Worm (Caenorhabditis elegans) whole organism, L1 larva: ENCODE data around the gene Y45F10D.7.

Experiments
- C04F5.9 ChIP-seq: sonication (generic microtip); optimal IDR thresholded peaks from 2 replicates; lab custom pipeline; 2016; ENCODE audit warnings: missing genetic modification characterization, missing compliant biosample characterization
- C16A3.4 ChIP-seq: fragments of 150-350 bp; optimal IDR thresholded peaks from 2 replicates; lab custom pipeline; 2014; ENCODE audit warnings: missing biosample characterization, missing genetic modification characterization
- F16B12.6 ChIP-seq: fragments of 150-350 bp; optimal IDR thresholded peaks from 2 replicates; lab custom pipeline; 2014; ENCODE audit warnings: missing biosample characterization, missing genetic modification characterization
- alr-1 ChIP-seq: fragments of 200-800 bp; sonication (Bioruptor generic); optimal IDR thresholded peaks from 2 replicates; lab custom pipeline; 2018; ENCODE audit warnings: borderline replicate concordance, mild to moderate bottlenecking, missing genetic modification characterization, missing compliant biosample characterization
- blmp-1 ChIP-seq: fragments of 150-350 bp; optimal IDR thresholded peaks from 2 replicates; lab custom pipeline; 2014; ENCODE audit warnings: missing biosample characterization, missing genetic modification characterization
- ceh-63 ChIP-seq: fragments of 200-800 bp; sonication (Bioruptor generic); optimal IDR thresholded peaks from 2 replicates; lab custom pipeline; 2018; ENCODE audit warnings: mild to moderate bottlenecking, missing genetic modification characterization, missing compliant biosample characterization
- ceh-88 ChIP-seq: fragments of 200-800 bp; sonication (Bioruptor generic); IDR thresholded peaks from 2 replicates; pipeline ENCODE4 v1.3.6; 2022; ENCODE audit warnings: missing genetic modification characterization, missing compliant biosample characterization
- ceh-90 ChIP-seq: sonication (generic microtip); optimal IDR thresholded peaks from 2 replicates; lab custom pipeline; 2016; ENCODE audit warnings: missing genetic modification characterization, missing compliant biosample characterization
- ces-1 ChIP-seq: fragments of 150-350 bp; optimal IDR thresholded peaks from 2 replicates; lab custom pipeline; 2014; ENCODE audit warnings: missing biosample characterization, missing genetic modification reagents, missing genetic modification characterization
- dsc-1 ChIP-seq: sonication (generic microtip); optimal IDR thresholded peaks from 2 replicates; lab custom pipeline; 2016; ENCODE audit warnings: mild to moderate bottlenecking, missing genetic modification characterization, missing compliant biosample characterization
- egl-27 ChIP-seq, 2 experiments: fragments of 150-350 bp in 1 of 2; sonication (generic microtip); optimal IDR thresholded peaks; 3 replicates each; lab custom pipeline; 2017 to 2018; ENCODE audit warnings: missing biosample characterization in 2 of 2, missing genetic modification characterization in 2 of 2, missing genetic modification reagents in 2 of 2
- elt-2 ChIP-seq: sonication (generic microtip); optimal IDR thresholded peaks from 2 replicates; lab custom pipeline; 2016; ENCODE audit warnings: missing genetic modification characterization, mild to moderate bottlenecking, inconsistent platforms, missing compliant biosample characterization, missing genetic modification reagents
- elt-3 ChIP-seq, 6 experiments: fragments of 150-350 bp in 1 of 6; sonication (generic microtip); optimal IDR thresholded peaks; 2 replicates each; lab custom pipeline; 2017 to 2018; ENCODE audit warnings: missing biosample characterization in 6 of 6, missing genetic modification characterization in 6 of 6, inconsistent platforms in 1 of 6
- ets-5 ChIP-seq: fragments of 200-800 bp; sonication (Bioruptor generic); IDR thresholded peaks from 2 replicates; pipeline ENCODE4 v1.3.6; 2022; ENCODE audit warnings: missing genetic modification characterization, missing compliant biosample characterization
- fkh-10 ChIP-seq: sonication (generic microtip); optimal IDR thresholded peaks from 2 replicates; lab custom pipeline; 2017; ENCODE audit warnings: missing biosample characterization, missing genetic modification reagents, missing genetic modification characterization
- fos-1 ChIP-seq: fragments of 150-350 bp; optimal IDR thresholded peaks from 2 replicates; lab custom pipeline; 2014; ENCODE audit warnings: missing biosample characterization, missing genetic modification characterization
- grh-1 ChIP-seq: fragments of 200-800 bp; sonication (Bioruptor generic); IDR thresholded peaks from 2 replicates; pipeline ENCODE4 v1.3.6; 2022; ENCODE audit warnings: missing genetic modification reagents, missing genetic modification characterization, missing compliant biosample characterization
- hlh-17 ChIP-seq: fragments of 200-800 bp; sonication (Bioruptor generic); optimal IDR thresholded peaks from 2 replicates; lab custom pipeline; 2018; ENCODE audit warnings: missing genetic modification characterization, mild to moderate bottlenecking, missing compliant biosample characterization, moderate library complexity, borderline replicate concordance
- hlh-4 ChIP-seq: sonication (generic microtip); optimal IDR thresholded peaks from 2 replicates; lab custom pipeline; 2016; ENCODE audit warnings: mild to moderate bottlenecking, missing genetic modification characterization, missing compliant biosample characterization
- hpl-2 ChIP-seq: fragments of 150-350 bp; optimal IDR thresholded peaks from 2 replicates; lab custom pipeline; 2014; ENCODE audit warnings: missing biosample characterization, missing genetic modification reagents, missing genetic modification characterization
- irx-1 ChIP-seq: sonication (generic microtip); optimal IDR thresholded peaks from 2 replicates; lab custom pipeline; 2016; ENCODE audit warnings: missing genetic modification characterization, missing compliant biosample characterization
- isw-1 ChIP-seq: fragments of 200-800 bp; sonication (Bioruptor generic); IDR thresholded peaks from 2 replicates; pipeline ENCODE4 v1.3.6; 2022; ENCODE audit warnings: missing genetic modification characterization, missing compliant biosample characterization
- lin-13 ChIP-seq: fragments of 150-350 bp; optimal IDR thresholded peaks from 2 replicates; lab custom pipeline; 2014; ENCODE audit warnings: missing biosample characterization, missing genetic modification reagents, missing genetic modification characterization
- lin-15B ChIP-seq: fragments of 150-350 bp; sonication (generic microtip); optimal IDR thresholded peaks from 3 replicates; lab custom pipeline; 2014; ENCODE audit warnings: missing biosample characterization, missing genetic modification characterization
- lin-35 ChIP-seq, 2 experiments: fragments of 150-350 bp; optimal IDR thresholded peaks; 2 replicates each; lab custom pipeline; 2014; ENCODE audit warnings: missing biosample characterization in 2 of 2, missing genetic modification characterization in 2 of 2, missing genetic modification reagents in 2 of 2
- lin-39 ChIP-seq: fragments of 150-350 bp; optimal IDR thresholded peaks from 2 replicates; lab custom pipeline; 2014; ENCODE audit warnings: missing biosample characterization, missing genetic modification reagents, missing genetic modification characterization
- lir-3 ChIP-seq: sonication (generic microtip); optimal IDR thresholded peaks from 2 replicates; lab custom pipeline; 2016; ENCODE audit warnings: mild to moderate bottlenecking, missing genetic modification characterization, moderate library complexity, missing compliant biosample characterization; ENCODE audit not compliant: poor library complexity
- lsy-2 ChIP-seq, 2 experiments: fragments of 150-350 bp; optimal IDR thresholded peaks; 2 replicates each; lab custom pipeline; 2014; ENCODE audit warnings: missing biosample characterization in 2 of 2, missing genetic modification characterization in 2 of 2
- mab-9 ChIP-seq: fragments of 200-800 bp; sonication (Bioruptor generic); IDR thresholded peaks from 2 replicates; pipeline ENCODE4 v1.3.6; 2022; ENCODE audit warnings: missing genetic modification reagents, missing genetic modification characterization, missing compliant biosample characterization
- nhr-11 ChIP-seq: fragments of 150-350 bp; optimal IDR thresholded peaks from 2 replicates; lab custom pipeline; 2014; ENCODE audit warnings: missing biosample characterization, missing genetic modification characterization
- nhr-12 ChIP-seq: sonication (generic microtip); optimal IDR thresholded peaks from 2 replicates; lab custom pipeline; 2017; ENCODE audit warnings: missing biosample characterization, missing genetic modification characterization
- nhr-19 ChIP-seq: fragments of 200-800 bp; sonication (Bioruptor generic); conservative IDR thresholded peaks from 2 replicates; pipeline ENCODE4 v1.3.6; 2022; ENCODE audit warnings: missing genetic modification characterization, missing compliant biosample characterization
- nhr-20 ChIP-seq: sonication (generic microtip); optimal IDR thresholded peaks from 2 replicates; lab custom pipeline; 2016; ENCODE audit warnings: mild to moderate bottlenecking, missing genetic modification characterization, missing compliant biosample characterization
- nhr-237 ChIP-seq: fragments of 150-350 bp; optimal IDR thresholded peaks from 2 replicates; lab custom pipeline; 2014; ENCODE audit warnings: missing biosample characterization, missing genetic modification characterization
- nhr-47 ChIP-seq: sonication (generic microtip); optimal IDR thresholded peaks from 2 replicates; lab custom pipeline; 2016; ENCODE audit warnings: mild to moderate bottlenecking, missing genetic modification characterization, moderate library complexity, missing compliant biosample characterization
- nhr-76 ChIP-seq: sonication (generic microtip); optimal IDR thresholded peaks from 2 replicates; lab custom pipeline; 2017; ENCODE audit warnings: missing biosample characterization, missing genetic modification characterization
- nhr-77 ChIP-seq: fragments of 150-350 bp; optimal IDR thresholded peaks from 2 replicates; lab custom pipeline; 2014; ENCODE audit warnings: missing biosample characterization, missing genetic modification characterization
- nhr-84 ChIP-seq: sonication (generic microtip); optimal IDR thresholded peaks from 2 replicates; lab custom pipeline; 2017; ENCODE audit warnings: missing biosample characterization, missing genetic modification characterization
- nhr-85 ChIP-seq: sonication (generic microtip); peaks from one replicate; lab custom pipeline; 2016; ENCODE audit warnings: missing genetic modification characterization, inconsistent platforms, missing compliant biosample characterization
- pag-3 ChIP-seq: sonication (generic microtip); optimal IDR thresholded peaks from 2 replicates; lab custom pipeline; 2017; ENCODE audit warnings: missing genetic modification characterization, mild to moderate bottlenecking, missing compliant biosample characterization, antibody characterized with exemption, borderline replicate concordance; ENCODE audit not compliant: insufficient read depth
- pqm-1 ChIP-seq: sonication (generic microtip); optimal IDR thresholded peaks from 3 replicates; lab custom pipeline; 2017; ENCODE audit warnings: missing biosample characterization, missing genetic modification characterization
- rnt-1 ChIP-seq: sonication (generic microtip); optimal IDR thresholded peaks from 2 replicates; lab custom pipeline; 2016; ENCODE audit warnings: mild to moderate bottlenecking, missing genetic modification characterization, moderate library complexity, missing compliant biosample characterization
- snpc-4 ChIP-seq: fragments of 150-350 bp; optimal IDR thresholded peaks from 2 replicates; lab custom pipeline; 2014; ENCODE audit warnings: missing biosample characterization, missing genetic modification characterization
- sox-4 ChIP-seq: sonication (generic microtip); optimal IDR thresholded peaks from 2 replicates; lab custom pipeline; 2016; ENCODE audit warnings: missing genetic modification characterization, missing compliant biosample characterization
- sptf-1 ChIP-seq: fragments of 150-350 bp; optimal IDR thresholded peaks from 2 replicates; lab custom pipeline; 2014; ENCODE audit warnings: missing biosample characterization, missing genetic modification characterization
- sup-37 ChIP-seq: fragments of 200-800 bp; sonication (Bioruptor generic); optimal IDR thresholded peaks from 2 replicates; lab custom pipeline; 2018; ENCODE audit warnings: mild to moderate bottlenecking, missing genetic modification characterization, missing compliant biosample characterization
- swsn-7 ChIP-seq: sonication (generic microtip); optimal IDR thresholded peaks from 2 replicates; lab custom pipeline; 2016; ENCODE audit warnings: missing genetic modification characterization, missing compliant biosample characterization
- tlp-1 ChIP-seq: fragments of 150-350 bp; optimal IDR thresholded peaks from 2 replicates; lab custom pipeline; 2014; ENCODE audit warnings: missing biosample characterization, missing genetic modification characterization
- unc-130 ChIP-seq: fragments of 150-350 bp; optimal IDR thresholded peaks from 2 replicates; lab custom pipeline; 2017; ENCODE audit warnings: missing biosample characterization, missing genetic modification characterization, inconsistent platforms
- unc-62 ChIP-seq: fragments of 150-350 bp; optimal IDR thresholded peaks from 2 replicates; lab custom pipeline; 2014; ENCODE audit warnings: missing biosample characterization, missing genetic modification reagents, missing genetic modification characterization
- unc-86 ChIP-seq: sonication (generic microtip); optimal IDR thresholded peaks from 2 replicates; lab custom pipeline; 2016; ENCODE audit warnings: missing genetic modification characterization, missing compliant biosample characterization
- unc-98 ChIP-seq: fragments of 200-800 bp; sonication (Bioruptor generic); IDR thresholded peaks from 2 replicates; pipeline ENCODE4 v1.3.6; 2022; ENCODE audit warnings: missing genetic modification characterization, missing compliant biosample characterization
- zag-1 ChIP-seq: fragments of 150-350 bp; optimal IDR thresholded peaks from 2 replicates; lab custom pipeline; 2014; ENCODE audit warnings: missing biosample characterization, missing genetic modification characterization
- ztf-11 ChIP-seq, 2 experiments: sonication (generic microtip); optimal IDR thresholded peaks; 2 replicates each; lab custom pipeline; 2016 to 2017; ENCODE audit warnings: missing genetic modification characterization in 2 of 2, missing biosample characterization in 1 of 2, missing compliant biosample characterization in 1 of 2

Gene Y45F10D.7

ce11 chrIV:13788652-13789051, at the start of gene Y45F10D.7, which contains the start of gene sas-6:
Gene Y45F10D.7, plus strand, starts transcription at chrIV:13788907.
Gene sas-6, minus strand, starts transcription at chrIV:13788731.
- TF ChIP-seq nhr-77 (tag; lab: Kevin White, UChicago), result peak; percentile 6
- TF ChIP-seq unc-86 (tag; lab: Kevin White, UChicago), result peak; percentile 9
- TF ChIP-seq hpl-2 (GFP tag; lab: Kevin White, UChicago), result no peak
- no peak for TF ChIP-seq sup-37 (GFP tag; lab: Kevin White, UChicago)
- no peak for TF ChIP-seq ceh-90 (tag; lab: Kevin White, UChicago)
- TF ChIP-seq grh-1, result no peak
- no peak for TF ChIP-seq ceh-63 (GFP tag; lab: Kevin White, UChicago)
- TF ChIP-seq irx-1 (tag; lab: Kevin White, UChicago), result peak; percentile 4
- TF ChIP-seq sox-4 (tag; lab: Kevin White, UChicago), result no peak
- TF ChIP-seq nhr-85 (tag; lab: Kevin White, UChicago), result no peak
- peak; percentile 59 for TF ChIP-seq lin-13
- no peak for TF ChIP-seq mab-9 (GFP tag; lab: Robert Waterston, UW)
- TF ChIP-seq lin-15B (tag; lab: Kevin White, UChicago), result peak; percentile 71
- TF ChIP-seq lir-3 (tag; lab: Kevin White, UChicago), result no peak
- no peak for TF ChIP-seq ces-1 (GFP tag; lab: Kevin White, UChicago)
- TF ChIP-seq tlp-1 (tag; lab: Kevin White, UChicago), result no peak
- TF ChIP-seq ets-5 (GFP tag; lab: Robert Waterston, UW), result no peak
- no peak for TF ChIP-seq nhr-84 (tag; lab: Kevin White, UChicago)
- TF ChIP-seq dsc-1 (tag; lab: Kevin White, UChicago), result peak; percentile 23
- peak; percentile 69 for TF ChIP-seq rnt-1 (tag; lab: Kevin White, UChicago)
- peak; percentile 71 for TF ChIP-seq nhr-47 (tag; lab: Kevin White, UChicago)
- TF ChIP-seq C16A3.4 (tag; lab: Kevin White, UChicago), result peak; percentile 81
- TF ChIP-seq alr-1, result no peak
- no peak for TF ChIP-seq nhr-12 (tag; lab: Kevin White, UChicago)
- no peak for TF ChIP-seq elt-2 (tag; lab: Kevin White, UChicago)
- TF ChIP-seq isw-1 (GFP tag; lab: Robert Waterston, UW), result peak; percentile 32; the same call in 1 of the 2 replicates
- no peak for TF ChIP-seq ztf-11 (tag; optimal IDR thresholded peaks at IDR 0.05; lab: Kevin White, UChicago)
- peak; percentile 91 to 97 for TF ChIP-seq lin-35 (GFP tag; optimal IDR thresholded peaks at IDR 0.05; lab: Kevin White, UChicago)
- TF ChIP-seq hlh-17 (GFP tag; lab: Kevin White, UChicago), result no peak
- no peak for TF ChIP-seq pqm-1
- no peak for TF ChIP-seq hlh-4 (tag; lab: Kevin White, UChicago)
- no peak for TF ChIP-seq nhr-237 (tag; lab: Kevin White, UChicago)
- no peak for TF ChIP-seq ceh-88 (GFP tag; lab: Robert Waterston, UW)
- peak; percentile 60 for TF ChIP-seq fos-1 (tag; lab: Kevin White, UChicago)
- TF ChIP-seq nhr-20 (tag; lab: Kevin White, UChicago), result peak; percentile 44
- peak; percentile 97 for TF ChIP-seq F16B12.6 (tag; lab: Kevin White, UChicago)
- no peak for TF ChIP-seq unc-98 (GFP tag; lab: Robert Waterston, UW)
- TF ChIP-seq snpc-4, result peak; percentile 5
- TF ChIP-seq zag-1 (tag; lab: Kevin White, UChicago), result no peak
- TF ChIP-seq elt-3 (tag; optimal IDR thresholded peaks at IDR 0.05; lab: Kevin White, UChicago), result peak in 2 of 6 experiments; percentile 36 to 41
- peak; percentile 53 for TF ChIP-seq unc-130 (tag; lab: Kevin White, UChicago)
- TF ChIP-seq swsn-7 (tag; lab: Kevin White, UChicago), result peak; percentile 29
- TF ChIP-seq nhr-19 (GFP tag; lab: Robert Waterston, UW), result no peak
- TF ChIP-seq pag-3, result no peak
- no peak for TF ChIP-seq lin-39 (tag; lab: Kevin White, UChicago)
- peak; percentile 19 for TF ChIP-seq blmp-1
- no peak for TF ChIP-seq nhr-11
- no peak for TF ChIP-seq sptf-1 (tag; lab: Kevin White, UChicago)
- peak; percentile 32 for TF ChIP-seq C04F5.9 (tag; lab: Kevin White, UChicago)
- TF ChIP-seq lsy-2 (tag; optimal IDR thresholded peaks at IDR 0.05; lab: Kevin White, UChicago), result peak; percentile 98 to 99
- peak; percentile 14 for TF ChIP-seq fkh-10 (GFP tag; lab: Kevin White, UChicago)
- TF ChIP-seq unc-62, result no peak
- TF ChIP-seq egl-27 (tag; optimal IDR thresholded peaks at IDR 0.05; lab: Kevin White, UChicago), result no peak
- no peak for TF ChIP-seq nhr-76 (tag; lab: Kevin White, UChicago)
